Fruit fly (Drosophila melanogaster) whole organism, embryonic: ENCODE measurements around the gene beag.

Experiments used
- Ada2b ChIP-seq: fragments of 200-800 bp; sonication (Bioruptor generic); IDR thresholded peaks from 2 replicates; pipeline ENCODE4 v1.3.6; 2022; ENCODE audit warnings: missing biosample characterization, missing genetic modification characterization
- Atf6 ChIP-seq: fragments of 200-800 bp; sonication (Bioruptor generic); IDR thresholded peaks from 2 replicates; pipeline ENCODE4 v1.3.6; 2022; ENCODE audit warnings: missing biosample characterization, missing genetic modification characterization
- CG11504 ChIP-seq: fragments of 200-800 bp; sonication (Bioruptor generic); optimal IDR thresholded peaks from 3 replicates; lab custom pipeline; 2019; ENCODE audit warnings: missing biosample characterization, mild to moderate bottlenecking, missing genetic modification characterization, moderate library complexity
- CG12744 ChIP-seq: fragments of 200-800 bp; sonication (Bioruptor generic); optimal IDR thresholded peaks from 2 replicates; lab custom pipeline; 2016; ENCODE audit warnings: missing biosample characterization, missing genetic modification characterization
- CG13296 ChIP-seq: fragments of 200-800 bp; sonication (Bioruptor generic); optimal IDR thresholded peaks from 3 replicates; lab custom pipeline; 2018; ENCODE audit warnings: missing biosample characterization, mild to moderate bottlenecking, missing genetic modification characterization
- CG14667 ChIP-seq: fragments of 200-800 bp; sonication (Bioruptor generic); IDR thresholded peaks from 2 replicates; pipeline ENCODE4 v1.3.6; 2022; ENCODE audit warnings: missing biosample characterization, missing genetic modification characterization
- CG1647 ChIP-seq: fragments of 200-800 bp; sonication (Bioruptor generic); optimal IDR thresholded peaks from 3 replicates; lab custom pipeline; 2016; ENCODE audit warnings: missing biosample characterization, missing genetic modification characterization
- CG17612 ChIP-seq: fragments of 200-800 bp; sonication (Bioruptor generic); IDR thresholded peaks from 2 replicates; pipeline ENCODE4 v1.3.6; 2022; ENCODE audit warnings: missing biosample characterization, missing genetic modification characterization
- CG4617 ChIP-seq: fragments of 200-800 bp; sonication (Bioruptor generic); optimal IDR thresholded peaks from 3 replicates; lab custom pipeline; 2016; ENCODE audit warnings: missing biosample characterization, missing genetic modification characterization, borderline replicate concordance
- CG6813 ChIP-seq: fragments of 200-800 bp; sonication (Bioruptor generic); optimal IDR thresholded peaks from 2 replicates; lab custom pipeline; 2017; ENCODE audit warnings: missing biosample characterization, missing genetic modification characterization, mild to moderate bottlenecking, moderate library complexity, missing genetic modification reagents
- CG9215 ChIP-seq: fragments of 200-800 bp; sonication (Bioruptor generic); IDR thresholded peaks from 2 replicates; pipeline ENCODE4 v1.3.6; 2022; ENCODE audit warnings: missing biosample characterization, missing genetic modification characterization
- CG9727 ChIP-seq: fragments of 200-800 bp; sonication (Bioruptor generic); optimal IDR thresholded peaks from 3 replicates; lab custom pipeline; 2017; ENCODE audit warnings: missing biosample characterization, mild to moderate bottlenecking, missing genetic modification characterization
- CG9932 ChIP-seq: fragments of 200-800 bp; sonication (Bioruptor generic); IDR thresholded peaks from 2 replicates; pipeline ENCODE4 v1.3.6; 2022; ENCODE audit warnings: missing biosample characterization, missing genetic modification characterization
- CHES-1-like ChIP-seq: fragments of 200-800 bp; sonication (Bioruptor generic); optimal IDR thresholded peaks from 2 replicates; lab custom pipeline; 2016; ENCODE audit warnings: missing biosample characterization, missing genetic modification characterization
- Chrac-16 ChIP-seq: fragments of 200-800 bp; sonication (Bioruptor generic); optimal IDR thresholded peaks from 3 replicates; lab custom pipeline; 2016; ENCODE audit warnings: missing biosample characterization, missing genetic modification characterization
- Dip3 ChIP-seq: fragments of 200-800 bp; sonication (Bioruptor generic); optimal IDR thresholded peaks from 3 replicates; lab custom pipeline; 2016; ENCODE audit warnings: missing biosample characterization, missing genetic modification characterization
- Dll ChIP-seq: fragments of 200-800 bp; sonication (Bioruptor generic); IDR thresholded peaks from 4 replicates; pipeline ENCODE4 v1.3.6; 2022; ENCODE audit warnings: missing biosample characterization, missing genetic modification characterization; ENCODE audit not compliant: partially characterized antibody
- E2f1 ChIP-seq: fragments of 200-800 bp; sonication (Bioruptor generic); IDR thresholded peaks from 2 replicates; pipeline ENCODE4 v1.3.6; 2022; ENCODE audit warnings: missing biosample characterization, missing genetic modification characterization
- HHEX ChIP-seq: fragments of 200-800 bp; sonication (Bioruptor generic); optimal IDR thresholded peaks from 3 replicates; lab custom pipeline; 2017; ENCODE audit warnings: missing biosample characterization, mild to moderate bottlenecking, missing genetic modification characterization, missing genetic modification reagents
- Hey ChIP-seq: fragments of 200-800 bp; sonication (Bioruptor generic); optimal IDR thresholded peaks from 3 replicates; lab custom pipeline; 2018; ENCODE audit warnings: missing biosample characterization, mild to moderate bottlenecking, missing genetic modification characterization
- Hmx ChIP-seq: fragments of 200-800 bp; sonication (Bioruptor generic); optimal IDR thresholded peaks from 2 replicates; lab custom pipeline; 2016; ENCODE audit warnings: missing biosample characterization, missing genetic modification characterization
- Hr78 ChIP-seq, 2 experiments: fragments of 200-800 bp in 1 of 2; fragments of >200 bp in 1 of 2; sonication (Bioruptor generic) in 1 of 2; optimal IDR thresholded peaks; 2 replicates each; lab custom pipeline; 2017 to 2019; ENCODE audit warnings: missing biosample characterization in 2 of 2, missing genetic modification characterization in 2 of 2, mild to moderate bottlenecking in 1 of 2, moderate library complexity in 1 of 2
- MESR4 ChIP-seq: fragments of 200-800 bp; sonication (Bioruptor generic); optimal IDR thresholded peaks from 2 replicates; lab custom pipeline; 2018; ENCODE audit warnings: missing biosample characterization, mild to moderate bottlenecking, missing genetic modification characterization, moderate library complexity
- NFAT ChIP-seq: fragments of 200-800 bp; sonication (Bioruptor generic); IDR thresholded peaks from 2 replicates; pipeline ENCODE4 v1.3.6; 2022; ENCODE audit warnings: missing biosample characterization, missing genetic modification characterization
- NfI ChIP-seq: fragments of 200-800 bp; sonication (Bioruptor generic); optimal IDR thresholded peaks from 3 replicates; lab custom pipeline; 2018; ENCODE audit warnings: missing biosample characterization, mild to moderate bottlenecking, missing genetic modification characterization, moderate library complexity
- Sox100B ChIP-seq: fragments of 200-800 bp; sonication (Bioruptor generic); optimal IDR thresholded peaks from 3 replicates; lab custom pipeline; 2018; ENCODE audit warnings: missing biosample characterization, mild to moderate bottlenecking, missing genetic modification characterization
- YL-1 ChIP-seq: fragments of 200-800 bp; sonication (Bioruptor generic); optimal IDR thresholded peaks from 3 replicates; lab custom pipeline; 2017; ENCODE audit warnings: missing biosample characterization, mild to moderate bottlenecking, missing genetic modification characterization
- bigmax ChIP-seq: fragments of 200-800 bp; sonication (Bioruptor generic); optimal IDR thresholded peaks from 2 replicates; lab custom pipeline; 2018; ENCODE audit warnings: missing biosample characterization, mild to moderate bottlenecking, missing genetic modification characterization
- dati ChIP-seq: fragments of 200-800 bp; sonication (Bioruptor generic); IDR thresholded peaks from 2 replicates; pipeline ENCODE4 v1.3.6; 2022; ENCODE audit warnings: missing biosample characterization, missing genetic modification characterization
- dmrt11E ChIP-seq: fragments of 200-800 bp; sonication (Bioruptor generic); optimal IDR thresholded peaks from 3 replicates; lab custom pipeline; 2018; ENCODE audit warnings: missing biosample characterization, mild to moderate bottlenecking, missing genetic modification characterization, moderate library complexity
- dysf ChIP-seq: fragments of 200-800 bp; sonication (Bioruptor generic); IDR thresholded peaks from 3 replicates; pipeline ENCODE4 v1.3.6; 2022; ENCODE audit warnings: missing biosample characterization, missing genetic modification characterization
- esg ChIP-seq: fragments of 200-800 bp; sonication (Bioruptor generic); conservative IDR thresholded peaks from 2 replicates; pipeline ENCODE4 v1.3.6; 2022; ENCODE audit warnings: missing biosample characterization, missing genetic modification characterization
- eyg ChIP-seq: fragments of 200-800 bp; sonication (Bioruptor generic); optimal IDR thresholded peaks from 3 replicates; lab custom pipeline; 2016; ENCODE audit warnings: missing biosample characterization, missing genetic modification characterization
- gt ChIP-seq: fragments of 200-800 bp; sonication (Bioruptor generic); IDR thresholded peaks from 2 replicates; pipeline ENCODE4 v1.3.6; 2022; ENCODE audit warnings: missing biosample characterization, missing genetic modification characterization
- ham ChIP-seq: fragments of 200-800 bp; sonication (Bioruptor generic); IDR thresholded peaks from 2 replicates; pipeline ENCODE4 v1.3.6; 2022; ENCODE audit warnings: missing biosample characterization, missing genetic modification characterization
- hbn ChIP-seq: fragments of 200-800 bp; sonication (Bioruptor generic); IDR thresholded peaks from 2 replicates; pipeline ENCODE4 v1.3.6; 2022; ENCODE audit warnings: missing biosample characterization, missing genetic modification characterization; ENCODE audit not compliant: partially characterized antibody
- hkb ChIP-seq, 2 experiments: fragments of 200-800 bp in 1 of 2; fragments of >200 bp in 1 of 2; sonication (Bioruptor generic) in 1 of 2; IDR thresholded peaks in 1 of 2; optimal IDR thresholded peaks in 1 of 2; 2 replicates each; pipeline versions ENCODE4 v1.3.6 to Lab custom; 2017 to 2022; ENCODE audit warnings: missing biosample characterization in 1 of 2, missing genetic modification characterization in 1 of 2
- lola ChIP-seq, 3 experiments: fragments of >200 bp in 2 of 3; fragments of 200-800 bp in 1 of 3; sonication (Bioruptor generic) in 1 of 3; optimal IDR thresholded peaks; 2 replicates each; lab custom pipeline; 2017 to 2019; ENCODE audit warnings: missing biosample characterization in 3 of 3, missing genetic modification characterization in 3 of 3, mild to moderate bottlenecking in 1 of 3, moderate library complexity in 1 of 3
- nau ChIP-seq: fragments of 200-800 bp; sonication (Bioruptor generic); optimal IDR thresholded peaks from 3 replicates; lab custom pipeline; 2017; ENCODE audit warnings: missing biosample characterization, mild to moderate bottlenecking, missing genetic modification characterization, missing genetic modification reagents
- nmo ChIP-seq: fragments of 200-800 bp; sonication (Bioruptor generic); optimal IDR thresholded peaks from 2 replicates; lab custom pipeline; 2018; ENCODE audit warnings: missing biosample characterization, mild to moderate bottlenecking, missing genetic modification characterization, moderate library complexity
- nom ChIP-seq: fragments of 200-800 bp; sonication (Bioruptor generic); optimal IDR thresholded peaks from 2 replicates; lab custom pipeline; 2017; ENCODE audit warnings: missing biosample characterization, missing genetic modification characterization, mild to moderate bottlenecking, moderate library complexity, missing genetic modification reagents
- sob ChIP-seq: fragments of 200-800 bp; sonication (Bioruptor generic); IDR thresholded peaks from 2 replicates; pipeline ENCODE4 v1.3.6; 2022; ENCODE audit warnings: missing biosample characterization, missing genetic modification characterization
- tin ChIP-seq: fragments of 200-800 bp; sonication (Bioruptor generic); optimal IDR thresholded peaks from 3 replicates; lab custom pipeline; 2016; ENCODE audit warnings: missing biosample characterization, missing genetic modification characterization
- tio ChIP-seq: fragments of 200-800 bp; sonication (Bioruptor generic); optimal IDR thresholded peaks from 2 replicates; lab custom pipeline; 2017; ENCODE audit warnings: missing biosample characterization, missing genetic modification characterization, inconsistent platforms
- tna ChIP-seq: fragments of 200-800 bp; sonication (Bioruptor generic); IDR thresholded peaks from 2 replicates; pipeline ENCODE4 v1.3.6; 2022; ENCODE audit warnings: missing biosample characterization, missing genetic modification characterization; ENCODE audit not compliant: partially characterized antibody
- toy ChIP-seq: fragments of 200-800 bp; sonication (Bioruptor generic); IDR thresholded peaks from 2 replicates; pipeline ENCODE4 v1.3.6; 2022; ENCODE audit warnings: missing biosample characterization, missing genetic modification characterization
- zfh1 ChIP-seq: fragments of 200-800 bp; sonication (Bioruptor generic); IDR thresholded peaks from 3 replicates; pipeline ENCODE4 v1.3.6; 2022; ENCODE audit warnings: missing biosample characterization, missing genetic modification characterization

beag gene

dm6 chr3R:9013765-9014380, 51.0 kb downstream of the beag start (continued):
- TF ChIP-seq CG4617 (GFP tag; lab: Kevin White, UChicago): peak; percentile 83
- no peak for TF ChIP-seq tna (GFP tag; lab: Robert Waterston, UW)
- no peak for TF ChIP-seq CG14667 (GFP tag; lab: Robert Waterston, UW)
- TF ChIP-seq ham: no peak
- TF ChIP-seq CG9215 (GFP tag; lab: Robert Waterston, UW): peak; percentile 47; the same call in 1 of the 2 replicates
- TF ChIP-seq CG13296 (GFP tag; lab: Kevin White, UChicago): peak; percentile 33
- TF ChIP-seq CG12744 (GFP tag; lab: Kevin White, UChicago): peak; percentile 27
- TF ChIP-seq Chrac-16 (GFP tag; lab: Kevin White, UChicago): peak; percentile 51
- no peak for TF ChIP-seq NFAT (GFP tag; lab: Robert Waterston, UW)
- peak; percentile 44 for TF ChIP-seq NfI (GFP tag; lab: Kevin White, UChicago)
- peak; percentile 49 for TF ChIP-seq CG1647
- peak; percentile 38 for TF ChIP-seq nom
- TF ChIP-seq bigmax (GFP tag; lab: Kevin White, UChicago): no peak
- no peak for TF ChIP-seq Hmx
- no peak for TF ChIP-seq hbn
- TF ChIP-seq CG17612: no peak
- TF ChIP-seq nau: no peak
- peak; percentile 46; the same call in 1 of the 4 replicates for TF ChIP-seq Dll (GFP tag; lab: Robert Waterston, UW)
- no peak for TF ChIP-seq Sox100B (GFP tag; lab: Kevin White, UChicago)
- TF ChIP-seq tin (GFP tag; lab: Kevin White, UChicago): peak; percentile 43
- no peak for TF ChIP-seq gt (GFP tag; lab: Robert Waterston, UW)
- TF ChIP-seq E2f1 (GFP tag; lab: Robert Waterston, UW): 0 out of 2 replicates have a peak, but pooled peaks have one; percentile 11
- peak; percentile 71 for TF ChIP-seq zfh1
- no peak for TF ChIP-seq CG11504 (tag; lab: Kevin White, UChicago)
- TF ChIP-seq CG9932 (GFP tag; lab: Robert Waterston, UW): peak; percentile 58
- TF ChIP-seq CG9727: peak; percentile 26
- no peak for TF ChIP-seq Hey (tag; lab: Kevin White, UChicago)
- TF ChIP-seq CG6813 (GFP tag; lab: Kevin White, UChicago): no peak
- TF ChIP-seq Ada2b (GFP tag; lab: Robert Waterston, UW): 0 out of 2 replicates have a peak, but pooled peaks have one; percentile 31
- TF ChIP-seq MESR4: peak; percentile 71
- peak; percentile 39; the same call in 1 of the 2 replicates for TF ChIP-seq Atf6 (GFP tag; lab: Robert Waterston, UW)
- no peak for TF ChIP-seq toy (GFP tag; lab: Robert Waterston, UW)
- peak; percentile 33 for TF ChIP-seq dmrt11E (tag; lab: Kevin White, UChicago)
- no peak for TF ChIP-seq Hr78 (GFP tag; optimal IDR thresholded peaks at IDR 0.05; lab: Kevin White, UChicago)
- peak; percentile 89 for TF ChIP-seq YL-1 (GFP tag; lab: Kevin White, UChicago)
- no peak for TF ChIP-seq tio (GFP tag; lab: Kevin White, UChicago)
- no peak for TF ChIP-seq esg (GFP tag; lab: Robert Waterston, UW)
- peak; percentile 33 for TF ChIP-seq hkb (optimal IDR thresholded peaks at IDR 0.05; lab: Kevin White, UChicago)
- 0 out of 2 replicates have a peak, but pooled peaks have one; percentile 12 for TF ChIP-seq hkb (GFP tag; IDR thresholded peaks at IDR 0.05; lab: Robert Waterston, UW)
- TF ChIP-seq sob (GFP tag; lab: Robert Waterston, UW): peak; percentile 31; the same call in 1 of the 2 replicates
- TF ChIP-seq Dip3 (GFP tag; lab: Kevin White, UChicago): peak; percentile 58
- peak; percentile 27 for TF ChIP-seq HHEX (GFP tag; lab: Kevin White, UChicago)
- peak; percentile 49; the same call in 1 of the 3 replicates for TF ChIP-seq dysf
- no peak for TF ChIP-seq dati (GFP tag; lab: Robert Waterston, UW)
- peak in 1 of 3 experiments; percentile 32 for TF ChIP-seq lola (GFP tag; optimal IDR thresholded peaks at IDR 0.05; lab: Kevin White, UChicago)
- peak; percentile 8 for TF ChIP-seq CHES-1-like
- TF ChIP-seq eyg (GFP tag; lab: Kevin White, UChicago): no peak
- TF ChIP-seq nmo: peak; percentile 45
